Fruit fly (Drosophila melanogaster) whole organism, adult: ENCODE measurements around the gene CG42740.

Source experiments
- CG11617 ChIP-seq: fragments of 200-800 bp; sonication (Bioruptor generic); optimal IDR thresholded peaks from 2 replicates; lab custom pipeline; 2017; ENCODE audit warnings: mild to moderate bottlenecking, missing biosample characterization, missing genetic modification reagents, missing genetic modification characterization
- CG12768 ChIP-seq: fragments of 200-800 bp; sonication (Bioruptor generic); optimal IDR thresholded peaks from 2 replicates; lab custom pipeline; 2017; ENCODE audit warnings: missing biosample characterization, missing genetic modification characterization, mild to moderate bottlenecking, moderate library complexity, missing genetic modification reagents
- CG14711 ChIP-seq: fragments of 200-800 bp; sonication (Bioruptor generic); optimal IDR thresholded peaks from 2 replicates; lab custom pipeline; 2018; ENCODE audit warnings: missing biosample characterization, mild to moderate bottlenecking, missing genetic modification characterization, moderate library complexity
- CG1620 ChIP-seq: fragments of 200-800 bp; sonication (Bioruptor generic); optimal IDR thresholded peaks from 2 replicates; lab custom pipeline; 2016; ENCODE audit warnings: missing biosample characterization, missing genetic modification characterization
- CG33017 ChIP-seq: fragments of 200-800 bp; sonication (Bioruptor generic); optimal IDR thresholded peaks from 2 replicates; lab custom pipeline; 2018; ENCODE audit warnings: missing biosample characterization, mild to moderate bottlenecking, missing genetic modification characterization, moderate library complexity
- CG5204 ChIP-seq: fragments of 200-800 bp; sonication (Bioruptor generic); optimal IDR thresholded peaks from 2 replicates; lab custom pipeline; 2016; ENCODE audit warnings: missing biosample characterization, missing genetic modification characterization
- CG7045 ChIP-seq: fragments of 200-800 bp; sonication (Bioruptor generic); optimal IDR thresholded peaks from 2 replicates; lab custom pipeline; 2017; ENCODE audit warnings: missing biosample characterization, mild to moderate bottlenecking, missing genetic modification characterization
- CG7101 ChIP-seq: fragments of 200-800 bp; sonication (Bioruptor generic); optimal IDR thresholded peaks from 2 replicates; lab custom pipeline; 2018; ENCODE audit warnings: missing biosample characterization, mild to moderate bottlenecking, missing genetic modification characterization, moderate library complexity
- Clk ChIP-seq: fragments of 200-800 bp; sonication (Bioruptor generic); optimal IDR thresholded peaks from 2 replicates; lab custom pipeline; 2017; ENCODE audit warnings: missing biosample characterization, missing genetic modification characterization
- Crg-1 ChIP-seq: fragments of 200-800 bp; sonication (Bioruptor generic); optimal IDR thresholded peaks from 2 replicates; lab custom pipeline; 2016; ENCODE audit warnings: missing biosample characterization, missing genetic modification characterization
- Hr96 ChIP-seq: fragments of 200-800 bp; sonication (Bioruptor generic); optimal IDR thresholded peaks from 2 replicates; lab custom pipeline; 2016; ENCODE audit warnings: missing biosample characterization, missing genetic modification characterization
- Mnt ChIP-seq: fragments of 200-800 bp; sonication (Bioruptor generic); optimal IDR thresholded peaks from 2 replicates; lab custom pipeline; 2016; ENCODE audit warnings: missing biosample characterization, mild to moderate bottlenecking, missing genetic modification characterization
- bab1 ChIP-seq: fragments of 200-800 bp; sonication (Bioruptor generic); optimal IDR thresholded peaks from 3 replicates; lab custom pipeline; 2019; ENCODE audit warnings: missing biosample characterization, mild to moderate bottlenecking, missing genetic modification characterization, moderate library complexity
- cic ChIP-seq: fragments of 200-800 bp; sonication (Bioruptor generic); optimal IDR thresholded peaks from 2 replicates; lab custom pipeline; 2017; ENCODE audit warnings: missing biosample characterization, mild to moderate bottlenecking, missing genetic modification characterization, moderate library complexity
- cnc ChIP-seq, 2 experiments: fragments of >200 bp; optimal IDR thresholded peaks; 2 replicates each; lab custom pipeline; 2017
- kay ChIP-seq: fragments of 200-800 bp; sonication (Bioruptor generic); peaks from one replicate; lab custom pipeline; 2016; ENCODE audit warnings: missing biosample characterization, missing genetic modification characterization, borderline replicate concordance
- ovo ChIP-seq: fragments of 200-800 bp; sonication (Bioruptor generic); optimal IDR thresholded peaks from 2 replicates; lab custom pipeline; 2016; ENCODE audit warnings: missing biosample characterization, missing genetic modification characterization
- pad ChIP-seq: fragments of 200-800 bp; sonication (Bioruptor generic); optimal IDR thresholded peaks from 3 replicates; lab custom pipeline; 2017; ENCODE audit warnings: missing biosample characterization, missing genetic modification characterization, mild to moderate bottlenecking, moderate library complexity, missing genetic modification reagents
- tj ChIP-seq: fragments of 200-800 bp; sonication (Bioruptor generic); optimal IDR thresholded peaks from 3 replicates; lab custom pipeline; 2017; ENCODE audit warnings: missing biosample characterization, mild to moderate bottlenecking, missing genetic modification characterization, moderate library complexity
- toe ChIP-seq: fragments of 200-800 bp; sonication (Bioruptor generic); optimal IDR thresholded peaks from 2 replicates; lab custom pipeline; 2016; ENCODE audit warnings: missing biosample characterization, missing genetic modification characterization

CG42740 gene

DNA sequence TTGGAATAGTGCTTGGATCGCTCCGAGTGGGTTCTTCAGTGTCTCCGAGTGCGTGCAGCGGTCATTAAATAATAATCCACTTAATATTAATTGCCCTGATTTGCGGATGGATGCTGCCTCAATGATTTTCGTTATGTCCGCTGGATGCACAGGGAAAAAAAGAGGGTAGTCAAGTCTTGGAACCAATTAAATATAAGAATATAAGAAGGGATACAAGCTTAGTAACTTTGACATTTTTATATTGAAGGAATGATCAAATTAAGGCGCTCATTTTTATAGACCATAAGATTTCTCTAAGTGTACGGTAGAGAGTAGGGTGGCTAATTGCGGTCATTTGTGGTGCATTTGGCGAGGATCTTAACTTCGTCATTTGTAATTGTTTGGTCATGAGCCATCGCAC, 30.8 kb downstream of the CG42740 start:
- TF ChIP-seq toe (GFP tag; lab: Kevin White, UChicago) = no peak
- no peak for TF ChIP-seq Crg-1
- no peak for TF ChIP-seq cnc (optimal IDR thresholded peaks at IDR 0.05; lab: Kevin White, UChicago)
- TF ChIP-seq Hr96 (GFP tag; lab: Kevin White, UChicago) = no peak
- no peak for TF ChIP-seq kay
- TF ChIP-seq Clk (GFP tag; lab: Kevin White, UChicago) = no peak
- no peak for TF ChIP-seq CG14711 (tag; lab: Kevin White, UChicago)

- TF ChIP-seq cic (GFP tag; lab: Kevin White, UChicago) = no peak
- TF ChIP-seq bab1 = no peak
- no peak for TF ChIP-seq CG5204
- TF ChIP-seq kay = peak; percentile 11
- no peak for TF ChIP-seq Clk (GFP tag; lab: Kevin White, UChicago)
Measured at dm6 chr3R:30391098-30391497, 31.7 kb downstream of the CG42740 start.

DNA sequence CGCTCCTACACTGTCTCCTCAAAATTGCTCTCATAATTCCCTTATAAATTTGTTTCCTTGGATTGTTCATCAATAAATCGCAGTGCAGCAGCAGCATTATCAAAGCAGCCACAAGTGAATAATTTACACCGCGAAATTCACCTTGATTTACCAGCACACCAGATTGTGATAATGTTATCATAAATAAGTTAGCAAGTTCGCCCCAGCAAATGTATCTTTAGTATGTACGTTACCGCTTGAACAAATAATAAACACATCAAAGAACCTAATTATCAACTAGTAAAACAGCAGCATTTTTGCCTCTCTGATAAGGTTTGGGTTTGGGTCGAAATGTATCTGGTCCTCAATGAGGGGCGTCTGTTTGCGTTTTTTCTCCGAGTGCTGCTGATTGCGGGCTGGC, 32.5 kb downstream of the CG42740 start:
- no peak for TF ChIP-seq bab1
- TF ChIP-seq kay = peak; percentile 15

DNA sequence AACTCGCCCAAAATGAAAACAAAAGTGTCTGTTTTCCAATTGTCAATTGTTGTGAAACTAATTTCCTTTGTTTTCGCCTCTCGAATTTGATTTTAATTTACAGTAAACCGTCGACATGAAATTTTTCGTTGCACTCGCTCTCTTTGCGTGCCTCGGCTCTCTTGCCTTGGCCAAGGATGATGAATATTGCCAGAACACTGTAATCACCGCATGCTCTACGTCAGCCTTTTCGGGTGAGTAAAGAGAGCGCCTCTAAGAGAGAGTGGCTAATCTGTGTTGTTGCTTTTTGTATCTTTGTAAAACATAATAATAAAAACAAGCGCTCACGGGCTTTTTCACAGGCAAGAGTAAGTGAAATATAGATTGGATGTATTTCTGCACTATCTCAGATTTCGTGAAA, 33.7 kb downstream of the CG42740 start:
- TF ChIP-seq CG1620 (no peak), tj (GFP tag; lab: Kevin White, UChicago) (peak; percentile 23), kay (peak; percentile 39)

- TF ChIP-seq Mnt (GFP tag; lab: Kevin White, UChicago) = peak; percentile 65
- peak in 1 of 2 experiments; percentile 11 for TF ChIP-seq cnc (optimal IDR thresholded peaks at IDR 0.05; lab: Kevin White, UChicago)
- peak; percentile 95 for TF ChIP-seq Clk (GFP tag; lab: Kevin White, UChicago)
- TF ChIP-seq CG7101 (tag; lab: Kevin White, UChicago) = peak; percentile 90
- peak; percentile 85 for TF ChIP-seq pad (GFP tag; lab: Kevin White, UChicago)
- peak; percentile 84 for TF ChIP-seq bab1
- peak; percentile 72 for TF ChIP-seq CG1620
- peak; percentile 85 for TF ChIP-seq tj (GFP tag; lab: Kevin White, UChicago)
- TF ChIP-seq cic (GFP tag; lab: Kevin White, UChicago) = peak; percentile 10
- peak; percentile 94 for TF ChIP-seq CG12768 (GFP tag; lab: Kevin White, UChicago)
- TF ChIP-seq CG7045 (GFP tag; lab: Kevin White, UChicago) = peak; percentile 97
- peak; percentile 58 for TF ChIP-seq ovo (GFP tag; lab: Kevin White, UChicago)
- peak; percentile 88 for TF ChIP-seq CG33017 (tag; lab: Kevin White, UChicago)
- TF ChIP-seq CG11617 (GFP tag; lab: Kevin White, UChicago) = peak; percentile 98
- TF ChIP-seq Crg-1 = peak; percentile 68
- TF ChIP-seq CG14711 (tag; lab: Kevin White, UChicago) = peak; percentile 90
- peak; percentile 97 for TF ChIP-seq CG5204
- TF ChIP-seq kay = peak; percentile 99
- TF ChIP-seq Hr96 (GFP tag; lab: Kevin White, UChicago) = peak; percentile 94
- peak; percentile 96 for TF ChIP-seq toe (GFP tag; lab: Kevin White, UChicago)
Measured at dm6 chr3R:30388215-30388871, 34.4 kb downstream of the CG42740 start.

DNA sequence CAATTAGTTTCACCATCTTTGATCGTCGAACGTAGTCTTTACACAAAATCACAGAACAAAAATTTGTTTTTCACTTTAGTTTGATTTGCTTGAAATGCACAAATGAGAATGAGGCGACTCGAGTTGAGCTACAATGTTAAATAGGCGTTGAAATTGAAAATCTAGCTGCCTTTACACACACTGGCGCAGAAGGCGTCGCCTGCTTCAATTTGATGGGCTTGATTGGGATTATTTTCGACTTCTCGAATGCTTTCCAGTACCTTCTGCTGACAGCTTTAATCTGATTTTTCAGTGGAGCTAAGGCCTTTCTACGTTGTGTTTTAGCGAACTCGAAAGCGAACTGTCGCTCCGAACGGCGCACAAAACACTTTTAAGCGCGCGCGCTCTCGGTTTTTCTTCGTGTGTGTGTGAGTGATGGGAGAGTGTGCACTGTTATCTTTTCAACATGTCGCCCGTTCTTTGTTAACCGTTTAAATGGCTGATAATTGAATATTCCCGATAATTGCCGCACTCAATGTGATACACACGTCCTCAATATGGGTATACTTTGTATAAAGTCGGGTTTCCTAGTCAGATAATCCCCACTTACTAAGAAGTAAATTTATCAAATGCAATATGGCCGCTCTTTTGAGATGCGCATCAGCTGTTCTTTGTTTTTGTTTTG, 35.1 kb downstream of the CG42740 start, which contains the start of the genes Fer2LCH and Fer1HCH:
Gene Fer2LCH (plus strand): TSS at position 290 of the 664 bp plus-strand sequence.
Gene Fer1HCH (minus strand): TSS at position 664 of the 664 bp plus-strand sequence.
- TF ChIP-seq ovo (GFP tag; lab: Kevin White, UChicago) (peak; percentile 68), Mnt (GFP tag; lab: Kevin White, UChicago) (peak; percentile 40), cic (GFP tag; lab: Kevin White, UChicago) (no peak)

- TF ChIP-seq Mnt (GFP tag; lab: Kevin White, UChicago) = peak; percentile 91
- no peak for TF ChIP-seq CG5204
- peak; percentile 96 for TF ChIP-seq pad (GFP tag; lab: Kevin White, UChicago)
- TF ChIP-seq CG33017 (tag; lab: Kevin White, UChicago) = peak; percentile 44
- TF ChIP-seq Clk (GFP tag; lab: Kevin White, UChicago) = no peak
- TF ChIP-seq bab1 = peak; percentile 61
- TF ChIP-seq CG12768 (GFP tag; lab: Kevin White, UChicago) = peak; percentile 73
- peak; percentile 25 for TF ChIP-seq CG14711 (tag; lab: Kevin White, UChicago)
- TF ChIP-seq Hr96 (GFP tag; lab: Kevin White, UChicago) = no peak
- TF ChIP-seq kay = peak; percentile 56
- TF ChIP-seq CG11617 (GFP tag; lab: Kevin White, UChicago) = peak; percentile 28
- TF ChIP-seq CG7101 (tag; lab: Kevin White, UChicago) = peak; percentile 6
- TF ChIP-seq ovo (GFP tag; lab: Kevin White, UChicago) = peak; percentile 100
- TF ChIP-seq cic (GFP tag; lab: Kevin White, UChicago) = peak; percentile 64
Measured at dm6 chr3R:30386759-30387437, 35.9 kb downstream of the CG42740 start.
